Fruit fly (Drosophila melanogaster) whole organism, pupa: ENCODE results near the gene CG12003.

ENCODE experiments used
- CG10348 ChIP-seq: fragments of 200-800 bp; sonication (Bioruptor generic); IDR thresholded peaks from 2 replicates; pipeline ENCODE4 v1.3.6; 2022; ENCODE audit warnings: missing biosample characterization, missing genetic modification characterization
- CG12605 ChIP-seq: fragments of 200-800 bp; sonication (Bioruptor generic); IDR thresholded peaks from 2 replicates; pipeline ENCODE4 v1.3.6; 2022; ENCODE audit warnings: missing biosample characterization, missing genetic modification characterization
- CG13204 ChIP-seq: fragments of 200-800 bp; sonication (Bioruptor generic); optimal IDR thresholded peaks from 2 replicates; lab custom pipeline; 2018; ENCODE audit warnings: missing biosample characterization, mild to moderate bottlenecking, missing genetic modification characterization, moderate library complexity
- CG14655 ChIP-seq: fragments of 200-800 bp; sonication (Bioruptor generic); optimal IDR thresholded peaks from 3 replicates; lab custom pipeline; 2017; ENCODE audit warnings: mild to moderate bottlenecking, missing biosample characterization, missing genetic modification reagents, missing genetic modification characterization
- CG15710 ChIP-seq: fragments of 200-800 bp; sonication (Bioruptor generic); optimal IDR thresholded peaks from 2 replicates; lab custom pipeline; 2018; ENCODE audit warnings: missing biosample characterization, mild to moderate bottlenecking, missing genetic modification characterization, moderate library complexity
- CG17806 ChIP-seq: fragments of 200-800 bp; sonication (Bioruptor generic); optimal IDR thresholded peaks from 2 replicates; lab custom pipeline; 2018; ENCODE audit warnings: missing biosample characterization, mild to moderate bottlenecking, missing genetic modification characterization, moderate library complexity
- CG32121 ChIP-seq: fragments of 200-800 bp; sonication (Bioruptor generic); IDR thresholded peaks from 2 replicates; pipeline ENCODE4 v1.3.6; 2022; ENCODE audit warnings: missing biosample characterization, missing genetic modification characterization
- CG34367 ChIP-seq: fragments of 200-800 bp; sonication (Bioruptor generic); optimal IDR thresholded peaks from 2 replicates; lab custom pipeline; 2018; ENCODE audit warnings: missing biosample characterization, mild to moderate bottlenecking, missing genetic modification characterization
- CG4496 ChIP-seq: fragments of 200-800 bp; sonication (Bioruptor generic); IDR thresholded peaks from 3 replicates; pipeline ENCODE4 v1.3.6; 2022; ENCODE audit warnings: missing biosample characterization, missing genetic modification characterization
- CG8159 ChIP-seq: fragments of 200-800 bp; sonication (Bioruptor generic); optimal IDR thresholded peaks from 3 replicates; lab custom pipeline; 2018; ENCODE audit warnings: missing biosample characterization, mild to moderate bottlenecking, missing genetic modification characterization, moderate library complexity
- CG8301 ChIP-seq: fragments of 200-800 bp; sonication (Bioruptor generic); optimal IDR thresholded peaks from 2 replicates; lab custom pipeline; 2018; ENCODE audit warnings: missing biosample characterization, mild to moderate bottlenecking, missing genetic modification characterization
- CG9948 ChIP-seq: fragments of 200-800 bp; sonication (Bioruptor generic); optimal IDR thresholded peaks from 2 replicates; lab custom pipeline; 2018; ENCODE audit warnings: missing biosample characterization, mild to moderate bottlenecking, missing genetic modification characterization, moderate library complexity
- D1 ChIP-seq: fragments of 200-800 bp; sonication (Bioruptor generic); optimal IDR thresholded peaks from 2 replicates; lab custom pipeline; 2018; ENCODE audit warnings: missing biosample characterization, mild to moderate bottlenecking, missing genetic modification characterization, moderate library complexity
- EcR ChIP-seq: fragments of 200-800 bp; sonication (Bioruptor generic); optimal IDR thresholded peaks from 3 replicates; lab custom pipeline; 2019; ENCODE audit warnings: missing biosample characterization, missing genetic modification characterization, mild to moderate bottlenecking, moderate library complexity, missing genetic modification reagents
- Ets98B ChIP-seq: fragments of 200-800 bp; sonication (Bioruptor generic); IDR thresholded peaks from 2 replicates; pipeline ENCODE4 v1.3.6; 2022; ENCODE audit warnings: missing biosample characterization, missing genetic modification characterization
- Pif1A ChIP-seq: fragments of 200-800 bp; sonication (Bioruptor generic); optimal IDR thresholded peaks from 3 replicates; lab custom pipeline; 2016; ENCODE audit warnings: missing biosample characterization, missing genetic modification characterization
- Pif1B ChIP-seq: fragments of 200-800 bp; sonication (Bioruptor generic); optimal IDR thresholded peaks from 3 replicates; lab custom pipeline; 2016; ENCODE audit warnings: missing biosample characterization, missing genetic modification characterization
- Snoo ChIP-seq: fragments of 200-800 bp; sonication (Bioruptor generic); optimal IDR thresholded peaks from 3 replicates; lab custom pipeline; 2017; ENCODE audit warnings: missing biosample characterization, mild to moderate bottlenecking, missing genetic modification characterization, inconsistent platforms
- gl ChIP-seq: fragments of 200-800 bp; sonication (Bioruptor generic); optimal IDR thresholded peaks from 2 replicates; lab custom pipeline; 2018; ENCODE audit warnings: missing biosample characterization, mild to moderate bottlenecking, missing genetic modification characterization
- rn ChIP-seq: fragments of 200-800 bp; sonication (Bioruptor generic); IDR thresholded peaks from 2 replicates; pipeline ENCODE4 v1.3.6; 2022; ENCODE audit warnings: missing biosample characterization, missing genetic modification characterization

The CG12003 gene

dm6 chr3L:1537353-1537752, 27.8 kb upstream of the CG12003 start:
- TF ChIP-seq gl (tag; lab: Kevin White, UChicago) (no peak), CG8159 (tag; lab: Kevin White, UChicago) (no peak), CG14655 (GFP tag; lab: Kevin White, UChicago) (no peak), CG13204 (GFP tag; lab: Kevin White, UChicago) (no peak), CG15710 (no peak), CG34367 (tag; lab: Kevin White, UChicago) (no peak)

- peak; percentile 46 for TF ChIP-seq CG8159 (tag; lab: Kevin White, UChicago)
- no peak for TF ChIP-seq CG9948 (tag; lab: Kevin White, UChicago)
- no peak for TF ChIP-seq gl (tag; lab: Kevin White, UChicago)
- TF ChIP-seq EcR, result peak; percentile 1
Observed at dm6 chr3L:1538314-1538854, 26.8 kb upstream of the CG12003 start.

dm6 chr3L:1545693-1546329, 19.4 kb upstream of the CG12003 start, which contains the start of the genes CG32313 and Pcyt1:
CG32313 (minus strand) TSS chr3L:1545743.
Pcyt1 (plus strand) TSS chr3L:1546092.
- no peak for TF ChIP-seq Snoo (tag; lab: Kevin White, UChicago)
- no peak for TF ChIP-seq CG14655 (GFP tag; lab: Kevin White, UChicago)
- no peak for TF ChIP-seq CG8159 (tag; lab: Kevin White, UChicago)
- TF ChIP-seq CG10348, result no peak
- 0 out of 2 replicates have a peak, but pooled peaks have one; percentile 9 for TF ChIP-seq CG12605 (GFP tag; lab: Robert Waterston, UW)
- peak; percentile 30 for TF ChIP-seq Pif1B (GFP tag; lab: Kevin White, UChicago)
- TF ChIP-seq CG32121 (GFP tag; lab: Robert Waterston, UW), result no peak
- TF ChIP-seq CG15710, result no peak
- no peak for TF ChIP-seq Ets98B (GFP tag; lab: Robert Waterston, UW)
- peak; percentile 30 for TF ChIP-seq EcR
- no peak for TF ChIP-seq rn (GFP tag; lab: Robert Waterston, UW)
- no peak for TF ChIP-seq Pif1A (GFP tag; lab: Kevin White, UChicago)
- TF ChIP-seq CG9948 (tag; lab: Kevin White, UChicago), result no peak
- no peak for TF ChIP-seq D1 (tag; lab: Kevin White, UChicago)
- no peak for TF ChIP-seq CG17806 (tag; lab: Kevin White, UChicago)
- no peak for TF ChIP-seq CG8301
- no peak for TF ChIP-seq CG4496 (GFP tag; lab: Robert Waterston, UW)
- no peak for TF ChIP-seq CG34367 (tag; lab: Kevin White, UChicago)
- no peak for TF ChIP-seq CG13204 (GFP tag; lab: Kevin White, UChicago)
- TF ChIP-seq, all 21 proteins: peak for 3

- peak; percentile 39 for TF ChIP-seq Snoo (tag; lab: Kevin White, UChicago)
- TF ChIP-seq D1 (tag; lab: Kevin White, UChicago), result no peak
- peak; percentile 8 for TF ChIP-seq gl (tag; lab: Kevin White, UChicago)
- peak; percentile 13 for TF ChIP-seq Pif1A (GFP tag; lab: Kevin White, UChicago)
- no peak for TF ChIP-seq CG15710
- no peak for TF ChIP-seq rn (GFP tag; lab: Robert Waterston, UW)
- TF ChIP-seq CG4496 (GFP tag; lab: Robert Waterston, UW), result peak; percentile 19; the same call in 1 of the 3 replicates
- peak; percentile 50; the same call in 1 of the 2 replicates for TF ChIP-seq CG12605 (GFP tag; lab: Robert Waterston, UW)
- TF ChIP-seq CG8301, result no peak
- peak; percentile 44; the same call in 1 of the 2 replicates for TF ChIP-seq Ets98B (GFP tag; lab: Robert Waterston, UW)
- peak; percentile 53 for TF ChIP-seq CG32121 (GFP tag; lab: Robert Waterston, UW)
- TF ChIP-seq CG13204 (GFP tag; lab: Kevin White, UChicago), result no peak
- peak; percentile 24 for TF ChIP-seq EcR
- TF ChIP-seq Pif1B (GFP tag; lab: Kevin White, UChicago), result no peak
Observed at dm6 chr3L:1546349-1547116, 18.7 kb upstream of the CG12003 start.

dm6 chr3L:1547117-1547507, 18.1 kb upstream of the CG12003 start:
- TF ChIP-seq CG14655 (GFP tag; lab: Kevin White, UChicago), result no peak
- no peak for TF ChIP-seq gl (tag; lab: Kevin White, UChicago)
- no peak for TF ChIP-seq CG17806 (tag; lab: Kevin White, UChicago)
- no peak for TF ChIP-seq CG12605 (GFP tag; lab: Robert Waterston, UW)
- TF ChIP-seq Pif1B (GFP tag; lab: Kevin White, UChicago), result no peak
- TF ChIP-seq CG34367 (tag; lab: Kevin White, UChicago), result no peak
- no peak for TF ChIP-seq CG4496 (GFP tag; lab: Robert Waterston, UW)
- no peak for TF ChIP-seq rn (GFP tag; lab: Robert Waterston, UW)
- no peak for TF ChIP-seq Pif1A (GFP tag; lab: Kevin White, UChicago)
- no peak for TF ChIP-seq CG32121 (GFP tag; lab: Robert Waterston, UW)
- no peak for TF ChIP-seq CG15710
- TF ChIP-seq Ets98B (GFP tag; lab: Robert Waterston, UW), result no peak
